Fruit fly (Drosophila melanogaster): Measurements from ENCODE around the gene CG13454.

CG13454 gene

DNA sequence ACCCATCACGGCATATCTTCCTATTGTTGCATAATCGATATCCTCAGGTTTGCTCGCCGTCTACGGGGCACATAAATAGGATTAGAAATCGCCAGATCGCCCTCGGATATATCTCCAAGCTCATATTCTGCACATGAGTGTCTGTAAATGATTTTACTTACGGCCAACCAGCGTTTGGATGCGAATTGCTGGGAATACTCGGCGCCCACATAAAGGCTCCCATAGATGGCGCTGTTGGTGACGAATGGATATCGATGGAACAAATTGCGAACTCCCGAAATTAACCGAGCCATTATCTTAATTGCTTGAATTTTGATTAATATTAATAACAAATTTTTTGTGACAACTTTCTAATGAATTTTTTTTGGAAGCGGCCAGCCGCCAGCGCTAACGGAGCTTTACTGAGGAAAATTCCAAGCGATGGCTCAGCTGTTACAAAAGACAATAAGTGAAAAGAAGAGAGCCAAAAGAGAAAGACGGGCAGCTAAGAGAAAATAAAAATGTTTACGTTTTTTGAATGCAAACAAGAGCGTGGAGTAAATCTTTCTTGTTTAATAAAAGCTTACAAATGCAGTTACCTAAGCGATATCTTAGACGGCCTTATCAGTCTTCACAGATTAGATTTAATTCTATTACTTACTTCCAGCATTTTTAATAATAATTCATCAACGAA, 22.1 kb downstream of the CG13454 start:
- TF ChIP-seq CrebA (GFP tag; optimal IDR thresholded peaks at IDR 0.05; ENCODE audit: borderline replicate concordance) (no peak), brk (GFP tag; optimal IDR thresholded peaks at IDR 0.05) (no peak), psq (GFP tag; optimal IDR thresholded peaks at IDR 0.05) (no peak), GATAd (GFP tag; optimal IDR thresholded peaks at IDR 0.05) (no peak), woc (GFP tag; optimal IDR thresholded peaks at IDR 0.05) (no peak), foxo (GFP tag; optimal IDR thresholded peaks at IDR 0.05) (no peak), fru (GFP tag; optimal IDR thresholded peaks at IDR 0.05) (no peak), Sp1 (GFP tag; optimal IDR thresholded peaks at IDR 0.05) (no peak), ey (GFP tag; optimal IDR thresholded peaks at IDR 0.05) (no peak), Jra (GFP tag; optimal IDR thresholded peaks at IDR 0.05) (no peak), Vsx2 (GFP tag; optimal IDR thresholded peaks at IDR 0.05; ENCODE audit: partially characterized antibody) (no peak), OdsH (GFP tag; optimal IDR thresholded peaks at IDR 0.05) (no peak), h (GFP tag; optimal IDR thresholded peaks at IDR 0.05) (no peak), lola (GFP tag; optimal IDR thresholded peaks at IDR 0.05) (no peak)

DNA sequence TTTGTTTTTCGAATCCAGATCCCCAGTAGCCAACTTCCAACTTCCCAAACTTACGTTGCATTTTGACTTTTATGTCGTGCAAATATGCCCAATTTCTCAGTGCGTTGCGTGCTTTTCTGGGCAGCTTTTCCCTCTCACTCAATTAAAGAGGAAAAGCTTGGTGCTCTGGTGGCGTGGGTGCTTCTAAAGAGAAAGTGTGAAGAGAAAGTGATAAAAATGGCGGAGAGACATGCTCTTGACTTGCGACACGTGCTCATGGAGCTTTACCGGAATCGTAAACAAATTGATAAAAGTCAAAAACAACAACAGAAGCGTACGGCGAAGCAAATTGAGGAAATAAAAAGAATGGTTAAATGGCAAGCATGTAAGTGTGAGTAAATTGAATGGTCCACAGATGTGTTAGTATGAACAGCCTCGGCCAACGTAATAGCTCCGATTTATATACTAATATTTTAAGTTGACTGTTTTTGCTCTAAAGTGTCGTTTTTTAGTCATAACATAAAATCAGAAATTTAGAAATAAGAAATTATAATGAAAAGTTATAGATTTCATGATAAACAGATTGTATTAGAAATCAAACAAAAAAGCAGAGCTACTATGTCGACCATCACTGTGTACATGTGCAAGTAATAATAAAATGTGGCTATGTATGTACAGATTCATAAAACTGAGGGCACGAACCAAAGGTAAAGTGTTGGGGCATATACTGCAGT, 22.8 kb downstream of the CG13454 start:
- peak; percentile 80 for TF ChIP-seq Vsx2 (GFP tag; optimal IDR thresholded peaks at IDR 0.05; ENCODE audit: partially characterized antibody)
- TF ChIP-seq rgr (GFP tag; optimal IDR thresholded peaks at IDR 0.05) = no peak
- no peak for TF ChIP-seq CG32264 (GFP tag; optimal IDR thresholded peaks at IDR 0.05)
- TF ChIP-seq dl (GFP tag; optimal IDR thresholded peaks at IDR 0.05; ENCODE audit: insufficient read depth in 1 of 2, partially characterized antibody in 2 of 2) = peak in 1 of 2 experiments; percentile 30
- TF ChIP-seq Dif (GFP tag; optimal IDR thresholded peaks at IDR 0.05; ENCODE audit: partially characterized antibody) = peak; percentile 56

DNA sequence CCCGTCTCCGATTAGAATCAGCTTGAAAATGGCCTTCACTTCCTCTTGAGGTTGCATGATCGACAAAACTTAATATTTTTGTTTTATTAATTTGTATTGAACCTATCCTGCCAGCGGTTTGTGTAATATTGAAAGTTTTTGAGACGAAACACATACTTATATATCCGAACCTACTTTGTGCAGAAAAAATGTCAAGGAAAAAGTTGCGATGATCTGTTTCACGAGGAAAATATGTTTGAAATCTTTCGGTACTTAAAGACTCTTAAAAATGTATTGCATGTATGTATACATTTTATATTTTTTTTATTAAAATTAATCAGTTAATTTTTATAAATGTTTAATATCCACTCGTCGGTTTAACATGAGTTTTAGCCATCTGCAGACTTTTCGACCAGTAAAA, 31.6 kb downstream of the CG13454 start, which contains the start of gene Ran-like:
Ran-like (minus strand) TSS at position 101 of the 400 bp plus-strand sequence.
- no peak for TF ChIP-seq GATAd (GFP tag; optimal IDR thresholded peaks at IDR 0.05)
- no peak for TF ChIP-seq Hnf4 (GFP tag; optimal IDR thresholded peaks at IDR 0.05)
- TF ChIP-seq psq (GFP tag; optimal IDR thresholded peaks at IDR 0.05) = no peak
- no peak for TF ChIP-seq OdsH (GFP tag; optimal IDR thresholded peaks at IDR 0.05)
- no peak for TF ChIP-seq Sp1 (GFP tag; optimal IDR thresholded peaks at IDR 0.05)
- no peak for TF ChIP-seq br (GFP tag; optimal IDR thresholded peaks at IDR 0.05)
- no peak for TF ChIP-seq lola (GFP tag; optimal IDR thresholded peaks at IDR 0.05)
- TF ChIP-seq woc (GFP tag; optimal IDR thresholded peaks at IDR 0.05) = no peak
- no peak for TF ChIP-seq foxo (GFP tag; optimal IDR thresholded peaks at IDR 0.05)
- no peak for TF ChIP-seq ey (GFP tag; optimal IDR thresholded peaks at IDR 0.05)
- no peak for TF ChIP-seq tai (GFP tag; optimal IDR thresholded peaks at IDR 0.05)
- no peak for TF ChIP-seq dmrt93B (GFP tag; optimal IDR thresholded peaks at IDR 0.05)
- TF ChIP-seq Rel (GFP tag; optimal IDR thresholded peaks at IDR 0.05) = no peak
- no peak for TF ChIP-seq Rel (tag; optimal IDR thresholded peaks at IDR 0.05)
- TF ChIP-seq Myc (optimal IDR thresholded peaks at IDR 0.05) = no peak

DNA sequence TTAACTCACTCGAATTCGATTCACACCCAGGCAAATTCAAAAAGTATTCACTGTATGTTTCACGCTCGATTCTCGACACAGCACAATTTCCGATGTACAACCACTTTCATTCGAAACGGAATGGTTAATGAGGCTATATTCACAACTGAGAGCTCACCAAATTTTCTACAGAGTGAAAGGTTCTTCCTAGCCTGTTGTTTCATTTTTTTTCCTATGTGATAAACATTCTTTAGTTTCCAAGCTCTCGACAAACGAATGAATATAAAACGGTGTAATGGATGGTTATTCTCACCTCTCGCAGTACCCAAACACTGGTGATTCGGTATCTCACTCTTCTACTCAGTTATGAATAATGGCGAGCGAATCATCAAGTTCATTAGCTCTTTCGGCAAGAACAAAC, 42.8 kb downstream of the CG13454 start, which contains the start of gene cocoon:
cocoon (minus strand) TSS at position 101 of the 400 bp plus-strand sequence.
- TF ChIP-seq br (GFP tag; optimal IDR thresholded peaks at IDR 0.05) (no peak), usp (GFP tag; optimal IDR thresholded peaks at IDR 0.05) (no peak), sage (GFP tag; optimal IDR thresholded peaks at IDR 0.05) (no peak), brk (GFP tag; optimal IDR thresholded peaks at IDR 0.05) (no peak), h (GFP tag; optimal IDR thresholded peaks at IDR 0.05) (no peak)
